Worm (Caenorhabditis elegans) whole organism, late embryonic: ENCODE data around the gene vdac-1.

Experiments
- ama-1 ChIP-seq: fragments of 150-350 bp; optimal IDR thresholded peaks from 2 replicates; lab custom pipeline; 2014
- ceh-6 ChIP-seq: fragments of 200-800 bp; sonication (Bioruptor generic); optimal IDR thresholded peaks from 2 replicates; lab custom pipeline; 2018; ENCODE audit warnings: mild to moderate bottlenecking, missing genetic modification characterization, missing compliant biosample characterization
- fkh-10 ChIP-seq: fragments of 150-350 bp; optimal IDR thresholded peaks from 2 replicates; lab custom pipeline; 2014; ENCODE audit warnings: missing biosample characterization, missing genetic modification reagents, missing genetic modification characterization
- hlh-8 ChIP-seq: sonication (generic microtip); optimal IDR thresholded peaks from 2 replicates; lab custom pipeline; 2016; ENCODE audit warnings: missing genotype, missing genetic modification characterization, missing compliant biosample characterization
- pha-4 ChIP-seq: fragments of 150-350 bp; optimal IDR thresholded peaks from 2 replicates; lab custom pipeline; 2018; ENCODE audit warnings: missing biosample characterization, missing genetic modification reagents, missing genetic modification characterization
- ttx-3 ChIP-seq: sonication (generic microtip); optimal IDR thresholded peaks from 2 replicates; lab custom pipeline; 2016; ENCODE audit warnings: missing genetic modification reagents, missing genetic modification characterization, missing compliant biosample characterization
- unc-3 ChIP-seq, 2 experiments: fragments of 200-800 bp in 1 of 2; sonication (Bioruptor generic) in 1 of 2; sonication (generic microtip) in 1 of 2; conservative IDR thresholded peaks in 1 of 2; optimal IDR thresholded peaks in 1 of 2; 2 replicates each; pipeline versions ENCODE4 v1.3.6 to Lab custom; 2016 to 2022; ENCODE audit warnings: missing compliant biosample characterization in 2 of 2, missing genetic modification characterization in 2 of 2, missing genetic modification reagents in 1 of 2
- unc-42 ChIP-seq: sonication (generic microtip); optimal IDR thresholded peaks from 2 replicates; lab custom pipeline; 2016; ENCODE audit warnings: missing genotype, missing genetic modification characterization, missing compliant biosample characterization

DNA sequence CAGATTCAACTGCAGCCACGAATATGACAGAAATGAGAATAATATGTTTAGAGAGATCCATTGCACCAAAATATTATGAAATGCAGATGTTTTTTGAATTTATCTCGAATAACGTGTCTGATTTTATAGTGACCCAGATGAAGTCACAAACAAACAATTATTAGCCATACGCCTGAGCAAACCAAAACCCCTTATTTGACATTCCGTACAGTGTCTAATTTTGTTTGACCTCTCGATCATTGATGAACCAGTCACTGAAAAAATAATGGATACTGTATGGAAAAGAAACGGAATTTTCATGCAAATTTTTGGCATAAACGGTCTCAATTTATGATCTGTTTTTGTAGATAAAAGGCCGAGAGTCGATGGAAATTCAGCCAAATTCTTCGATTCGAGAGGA, 8.5 kb upstream of the vdac-1 start, which contains the start of the genes R05G6.9 and R05G6.3:
- TF ChIP-seq unc-42 (no peak), ama-1 (lab: Kevin White, UChicago) (no peak), ttx-3 (no peak), pha-4 (no peak), hlh-8 (tag; lab: Kevin White, UChicago) (no peak), unc-3 (GFP tag; conservative IDR thresholded peaks at IDR 0.05; lab: Robert Waterston, UW) (no peak), unc-3 (tag; optimal IDR thresholded peaks at IDR 0.05; lab: Kevin White, UChicago) (no peak), ceh-6 (GFP tag; lab: Kevin White, UChicago) (no peak), fkh-10 (no peak)
